Worm (Caenorhabditis elegans) whole organism, early embryonic: Measurements from ENCODE around the gene ttbk-2.1.
"Not testable (repeated sequence)": the region's sequence is repeated elsewhere in the genome, so short reads cannot be mapped to it uniquely, and the experiment has no call there.

Source experiments
- B0310.2 ChIP-seq: sonication (generic microtip); optimal IDR thresholded peaks from 2 replicates; lab custom pipeline; 2016; ENCODE audit warnings: mild to moderate bottlenecking, missing genetic modification characterization, missing compliant biosample characterization
- F13C5.2 ChIP-seq: sonication (generic microtip); optimal IDR thresholded peaks from 2 replicates; lab custom pipeline; 2017; ENCODE audit warnings: mild to moderate bottlenecking, missing genetic modification characterization, inconsistent platforms, missing compliant biosample characterization
- flt-1 ChIP-seq: fragments of 200-800 bp; sonication (Bioruptor generic); IDR thresholded peaks from 2 replicates; pipeline ENCODE4 v1.3.6; 2022; ENCODE audit warnings: missing genetic modification characterization, missing compliant biosample characterization
- hmbx-1 ChIP-seq: sonication (generic microtip); optimal IDR thresholded peaks from 2 replicates; lab custom pipeline; 2016; ENCODE audit warnings: mild to moderate bottlenecking, missing genetic modification characterization, missing compliant biosample characterization
- hmg-4 ChIP-seq: fragments of 200-800 bp; sonication (Bioruptor generic); optimal IDR thresholded peaks from 2 replicates; lab custom pipeline; 2018; ENCODE audit warnings: mild to moderate bottlenecking, missing genetic modification characterization, missing compliant biosample characterization
- pes-1 ChIP-seq: fragments of 200-800 bp; sonication (Bioruptor generic); IDR thresholded peaks from 2 replicates; pipeline ENCODE4 v1.3.6; 2022; ENCODE audit warnings: missing genetic modification reagents, missing genetic modification characterization, missing compliant biosample characterization
- tbx-37 ChIP-seq: fragments of 200-800 bp; sonication (Bioruptor generic); conservative IDR thresholded peaks from 2 replicates; pipeline ENCODE4 v1.3.6; 2022; ENCODE audit warnings: missing genetic modification reagents, missing genetic modification characterization, missing compliant biosample characterization

The ttbk-2.1 gene

ce11 chrIV:5306040-5306439, 47.6 kb downstream of the ttbk-2.1 start, which contains the start of gene ZK354.8:
TSS of gene ZK354.8 (minus strand) at chrIV:5306140.
- TF ChIP-seq B0310.2 (tag; lab: Kevin White, UChicago) = no peak
- no peak for TF ChIP-seq flt-1 (GFP tag; lab: Robert Waterston, UW)
- TF ChIP-seq hmg-4 (GFP tag; lab: Kevin White, UChicago) = no peak
- no peak for TF ChIP-seq pes-1 (GFP tag; lab: Robert Waterston, UW)

ce11 chrIV:5308046-5308643, 49.7 kb downstream of the ttbk-2.1 start, which contains the start of the genes ZK354.9 and msp-58:
TSS of gene ZK354.9 (minus strand) at chrIV:5308146.
TSS of gene msp-58 (plus strand) at chrIV:5308593.
- not testable (repeated sequence) for TF ChIP-seq tbx-37 (GFP tag; lab: Robert Waterston, UW); hmbx-1; F13C5.2 (tag; lab: Kevin White, UChicago)
